Worm (Caenorhabditis elegans) whole organism, L4 larva: ENCODE results near the gene nyn-3.
A peak's percentile ranks its signal among the peaks of the same experiment; 100 is the strongest.

Source experiments
- Y5F2A.4 ChIP-seq: fragments of 200-800 bp; sonication (Bioruptor generic); optimal IDR thresholded peaks from 2 replicates; lab custom pipeline; 2018; ENCODE audit warnings: mild to moderate bottlenecking, missing genetic modification characterization, missing compliant biosample characterization
- ZK337.2 ChIP-seq: fragments of 200-800 bp; sonication (Bioruptor generic); IDR thresholded peaks from 2 replicates; pipeline ENCODE4 v1.3.6; 2022; ENCODE audit warnings: missing genetic modification reagents, missing genetic modification characterization, missing compliant biosample characterization
- ZK546.5 ChIP-seq, 2 experiments: sonication (generic microtip); optimal IDR thresholded peaks; 2 replicates each; lab custom pipeline; 2017; ENCODE audit warnings: missing biosample characterization in 2 of 2, missing genetic modification characterization in 2 of 2
- aha-1 ChIP-seq: fragments of 150-350 bp; peaks from one replicate; lab custom pipeline; 2014; ENCODE audit warnings: missing biosample characterization, missing genetic modification characterization
- aly-2 ChIP-seq: sonication (generic microtip); optimal IDR thresholded peaks from 2 replicates; lab custom pipeline; 2018; ENCODE audit warnings: missing biosample characterization, missing genetic modification characterization
- ceh-20 ChIP-seq: fragments of 200-800 bp; sonication (Bioruptor generic); IDR thresholded peaks from 2 replicates; pipeline ENCODE4 v1.3.6; 2022; ENCODE audit warnings: missing genetic modification reagents, missing genetic modification characterization, missing compliant biosample characterization
- ceh-62 ChIP-seq: sonication (generic microtip); optimal IDR thresholded peaks from 2 replicates; lab custom pipeline; 2017; ENCODE audit warnings: missing biosample characterization, missing genetic modification characterization
- cey-2 ChIP-seq: sonication (generic microtip); optimal IDR thresholded peaks from 3 replicates; lab custom pipeline; 2017; ENCODE audit warnings: missing genetic modification characterization, mild to moderate bottlenecking, missing compliant biosample characterization, antibody characterized with exemption, borderline replicate concordance; ENCODE audit not compliant: insufficient read depth
- daf-16 ChIP-seq, 3 experiments: sonication (generic microtip); optimal IDR thresholded peaks; 2 replicates each; lab custom pipeline; 2016 to 2017; ENCODE audit warnings: missing genetic modification characterization in 3 of 3, missing genetic modification reagents in 3 of 3, mild to moderate bottlenecking in 2 of 3, missing compliant biosample characterization in 2 of 3, missing biosample characterization in 1 of 3, moderate library complexity in 1 of 3
- daf-19 ChIP-seq: fragments of 200-800 bp; sonication (Bioruptor generic); conservative IDR thresholded peaks from 2 replicates; pipeline ENCODE4 v1.3.6; 2022; ENCODE audit warnings: missing genetic modification characterization, missing compliant biosample characterization
- dmd-6 ChIP-seq: fragments of 200-800 bp; sonication (Bioruptor generic); IDR thresholded peaks from 2 replicates; pipeline ENCODE4 v1.3.6; 2022; ENCODE audit warnings: missing genetic modification reagents, missing genetic modification characterization, missing compliant biosample characterization
- dpl-1 ChIP-seq: fragments of 150-350 bp; optimal IDR thresholded peaks from 2 replicates; lab custom pipeline; 2014; ENCODE audit warnings: missing biosample characterization, missing genetic modification reagents, missing genetic modification characterization
- gei-8 ChIP-seq: fragments of 200-800 bp; sonication (Bioruptor generic); optimal IDR thresholded peaks from 2 replicates; lab custom pipeline; 2018; ENCODE audit warnings: mild to moderate bottlenecking, missing genetic modification characterization, missing compliant biosample characterization
- hlh-30 ChIP-seq: sonication (generic microtip); optimal IDR thresholded peaks from 2 replicates; lab custom pipeline; 2017; ENCODE audit warnings: antibody characterized with exemption, mild to moderate bottlenecking, missing genetic modification characterization, missing compliant biosample characterization; ENCODE audit not compliant: insufficient read depth
- lin-1 ChIP-seq: fragments of 200-800 bp; sonication (Bioruptor generic); IDR thresholded peaks from 2 replicates; pipeline ENCODE4 v1.3.6; 2022; ENCODE audit warnings: missing genetic modification reagents, missing genetic modification characterization, missing compliant biosample characterization
- mdl-1 ChIP-seq, 2 experiments: fragments of 150-350 bp in 1 of 2; sonication (generic microtip) in 1 of 2; optimal IDR thresholded peaks; 2 replicates each; lab custom pipeline; 2014 to 2017; ENCODE audit warnings: missing biosample characterization in 2 of 2, missing genetic modification characterization in 2 of 2
- mxl-2 ChIP-seq: fragments of 200-800 bp; sonication (Bioruptor generic); conservative IDR thresholded peaks from 2 replicates; pipeline ENCODE4 v1.3.6; 2022; ENCODE audit warnings: missing genetic modification reagents, missing genetic modification characterization, missing compliant biosample characterization
- nhr-11 ChIP-seq: fragments of 150-350 bp; optimal IDR thresholded peaks from 2 replicates; lab custom pipeline; 2014; ENCODE audit warnings: missing biosample characterization, missing genetic modification characterization
- nhr-28 ChIP-seq: fragments of 150-350 bp; optimal IDR thresholded peaks from 2 replicates; lab custom pipeline; 2014; ENCODE audit warnings: missing biosample characterization, missing genetic modification characterization
- nhr-6 ChIP-seq: fragments of 150-350 bp; optimal IDR thresholded peaks from 2 replicates; lab custom pipeline; 2014; ENCODE audit warnings: missing biosample characterization, missing genetic modification characterization
- nhr-76 ChIP-seq: fragments of 150-350 bp; optimal IDR thresholded peaks from 2 replicates; lab custom pipeline; 2014; ENCODE audit warnings: missing biosample characterization, missing genetic modification characterization
- pqm-1 ChIP-seq: sonication (generic microtip); optimal IDR thresholded peaks from 2 replicates; lab custom pipeline; 2017; ENCODE audit warnings: missing biosample characterization, missing genetic modification characterization
- saeg-2 ChIP-seq: fragments of 200-800 bp; sonication (Bioruptor generic); IDR thresholded peaks from 2 replicates; pipeline ENCODE4 v1.3.6; 2022; ENCODE audit warnings: missing genetic modification reagents, missing genetic modification characterization, missing compliant biosample characterization
- skn-1 ChIP-seq: fragments of 150-350 bp; optimal IDR thresholded peaks from 2 replicates; lab custom pipeline; 2014; ENCODE audit warnings: missing biosample characterization, missing genetic modification characterization
- spr-3 ChIP-seq: fragments of 200-800 bp; sonication (Bioruptor generic); optimal IDR thresholded peaks from 2 replicates; lab custom pipeline; 2018; ENCODE audit warnings: mild to moderate bottlenecking, missing genetic modification characterization, missing compliant biosample characterization
- tag-97 ChIP-seq: fragments of 200-800 bp; sonication (Bioruptor generic); IDR thresholded peaks from 2 replicates; pipeline ENCODE4 v1.3.6; 2022; ENCODE audit warnings: missing genetic modification characterization, missing compliant biosample characterization
- unc-39 ChIP-seq: sonication (generic microtip); optimal IDR thresholded peaks from 2 replicates; lab custom pipeline; 2017; ENCODE audit warnings: missing biosample characterization, missing genetic modification characterization
- unc-62 ChIP-seq, 3 experiments: fragments of 150-350 bp in 1 of 3; sonication (generic microtip); optimal IDR thresholded peaks in 2 of 3; peaks in 1 of 3; 1 replicate in 1 of 3; 2 replicates in 2 of 3; lab custom pipeline; 2014 to 2017; ENCODE audit warnings: missing biosample characterization in 3 of 3, missing genetic modification characterization in 3 of 3, missing genetic modification reagents in 3 of 3, missing genotype in 1 of 3
- zip-11 ChIP-seq: fragments of 200-800 bp; sonication (Bioruptor generic); IDR thresholded peaks from 2 replicates; pipeline ENCODE4 v1.3.6; 2022; ENCODE audit warnings: missing genetic modification characterization, missing compliant biosample characterization
- ztf-7 ChIP-seq: fragments of 150-350 bp; optimal IDR thresholded peaks from 2 replicates; lab custom pipeline; 2014; ENCODE audit warnings: missing biosample characterization, missing genetic modification characterization

Gene nyn-3

DNA sequence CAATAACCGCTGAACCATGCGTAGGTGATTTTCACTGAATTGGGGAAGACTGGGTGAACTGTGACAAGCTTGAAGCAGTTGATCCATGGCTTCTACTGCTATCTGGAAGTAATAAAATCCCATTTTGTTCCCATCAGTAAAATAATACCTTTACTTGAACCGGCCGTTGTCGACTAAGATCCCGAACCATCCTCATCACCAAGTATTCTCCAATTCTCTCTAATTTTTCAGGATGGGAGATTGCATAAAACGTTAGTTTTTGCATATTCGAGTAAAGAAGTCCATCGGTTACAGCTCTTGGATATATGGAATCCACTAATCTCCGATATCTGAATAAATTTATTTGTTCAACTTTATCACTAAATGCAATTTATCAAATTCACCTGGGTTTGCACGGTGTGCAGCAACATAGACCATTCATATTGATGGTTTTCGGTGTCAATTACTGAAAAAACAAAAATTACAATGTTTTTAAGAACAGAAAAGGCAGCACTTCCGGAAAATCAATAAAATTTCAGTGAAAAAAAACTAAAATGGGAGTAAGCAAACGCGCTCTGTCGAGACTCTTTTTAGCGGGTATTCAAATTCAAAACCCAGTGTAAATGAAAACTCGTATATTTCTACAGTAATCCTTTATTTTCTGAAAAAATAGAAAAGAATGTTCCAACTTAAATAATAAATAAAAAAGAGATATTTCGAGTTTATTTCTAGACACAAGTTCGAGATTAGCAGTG, 28.4 kb upstream of the nyn-3 start, which contains the start of gene efr-3 (continued):
- TF ChIP-seq daf-16 (GFP tag; optimal IDR thresholded peaks at IDR 0.05; lab: Kevin White, UChicago) (no peak), daf-16 (tag; optimal IDR thresholded peaks at IDR 0.05; lab: Kevin White, UChicago) (no peak), lin-1 (GFP tag; lab: Robert Waterston, UW) (no peak), ztf-7 (no peak), nhr-76 (no peak), daf-19 (GFP tag; lab: Robert Waterston, UW) (no peak), mdl-1 (tag; optimal IDR thresholded peaks at IDR 0.05; lab: Kevin White, UChicago) (no peak), unc-39 (tag; lab: Kevin White, UChicago) (no peak)

DNA sequence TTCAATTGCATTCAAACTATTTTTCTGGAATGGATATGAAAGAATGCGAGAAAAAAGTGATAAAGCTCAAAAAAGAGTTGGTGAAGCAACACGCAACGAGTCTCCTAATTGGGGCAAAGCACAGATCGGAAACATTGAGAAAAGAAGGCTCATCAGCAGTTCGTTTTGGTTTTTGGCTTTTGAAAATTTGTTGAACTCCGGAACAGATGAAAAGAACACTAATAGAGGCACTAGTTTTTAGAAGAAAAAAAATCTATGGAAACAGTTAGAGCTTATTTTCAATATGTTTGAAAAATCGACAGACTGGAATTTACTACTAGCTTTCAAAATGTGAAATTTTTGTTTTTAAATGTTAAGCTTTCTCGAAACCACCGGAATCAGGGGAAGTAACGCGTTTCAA, 19.5 kb upstream of the nyn-3 start:
- TF ChIP-seq aha-1 (tag; lab: Kevin White, UChicago) (peak; percentile 70), saeg-2 (GFP tag; lab: Robert Waterston, UW) (no peak)

DNA sequence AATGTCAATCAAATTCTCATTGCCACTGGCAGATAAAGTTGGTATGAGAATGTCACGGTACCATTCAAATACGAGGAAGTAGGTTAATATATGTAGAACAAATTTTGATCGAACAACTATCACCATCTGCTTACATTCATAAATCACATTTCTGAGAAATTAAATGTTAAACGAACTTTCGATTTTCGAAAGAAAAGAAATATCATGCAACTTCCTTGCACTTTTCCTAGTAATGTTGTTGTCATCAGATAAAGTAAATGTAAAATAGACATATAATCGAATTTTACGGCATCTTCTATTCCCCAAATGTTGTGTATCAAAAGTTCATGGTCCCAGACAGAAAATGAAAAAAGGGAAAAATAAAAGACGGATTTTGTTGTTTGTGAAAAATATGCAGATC, 19.0 kb upstream of the nyn-3 start:
- no peak for TF ChIP-seq hlh-30
- TF ChIP-seq unc-62 (GFP tag; optimal IDR thresholded peaks at IDR 0.05 in 1 of 2; lab: Kevin White, UChicago): peak in 1 of 2 experiments; percentile 44
- no peak for TF ChIP-seq unc-62 (tag; optimal IDR thresholded peaks at IDR 0.05; lab: Kevin White, UChicago)

DNA sequence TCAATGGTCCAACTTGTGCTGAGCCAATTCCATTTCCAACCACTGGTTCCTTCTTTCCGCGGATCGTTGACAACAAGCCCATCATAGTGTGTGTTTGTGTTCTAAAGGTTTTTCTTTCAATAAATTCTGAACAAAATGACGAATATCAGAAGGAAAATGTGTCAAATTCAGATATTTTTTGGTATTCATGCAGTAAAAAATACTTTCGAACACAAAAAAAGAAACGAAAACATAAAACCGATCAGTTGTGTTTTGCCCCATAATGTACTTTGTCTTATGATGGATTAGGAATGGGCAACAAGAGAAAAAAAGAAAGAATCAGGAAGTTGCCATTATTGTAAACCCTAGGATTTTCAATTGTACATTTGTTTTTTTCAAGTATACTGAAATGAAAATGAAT, 16.8 kb upstream of the nyn-3 start, which contains the start of gene glb-10:
glb-10 (minus strand) TSS at position 101 of the 400 bp plus-strand sequence.
- TF ChIP-seq ZK546.5 (tag; optimal IDR thresholded peaks at IDR 0.05; lab: Kevin White, UChicago) (no peak), dpl-1 (GFP tag; lab: Kevin White, UChicago) (no peak), aha-1 (tag; lab: Kevin White, UChicago) (peak; percentile 80), aly-2 (no peak), ceh-62 (tag; lab: Kevin White, UChicago) (no peak)

DNA sequence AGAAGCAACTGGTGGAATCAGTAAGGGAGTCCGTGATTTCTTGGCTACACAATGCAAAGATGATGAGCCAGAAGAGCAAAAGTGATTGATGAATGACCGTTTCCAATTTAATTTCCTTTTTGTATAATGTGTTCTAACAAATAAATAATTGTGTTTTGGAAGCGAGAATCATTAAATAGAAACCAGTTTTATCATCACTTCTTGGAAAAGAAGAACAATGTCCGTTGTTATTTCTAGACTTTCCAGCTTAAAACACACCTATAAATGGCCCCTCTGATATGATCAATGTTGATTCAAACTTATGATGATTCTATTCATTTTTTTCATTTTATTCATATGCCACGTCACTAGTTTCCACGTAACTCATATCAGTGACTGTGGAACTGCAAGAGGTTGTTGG, 13.7 kb upstream of the nyn-3 start, which contains the start of gene C29F5.8:
C29F5.8 (plus strand) TSS at position 301 of the 400 bp plus-strand sequence.
- no peak for TF ChIP-seq Y5F2A.4 (GFP tag; lab: Kevin White, UChicago)
- TF ChIP-seq mxl-2 (GFP tag; lab: Robert Waterston, UW): no peak
- no peak for TF ChIP-seq tag-97 (GFP tag; lab: Robert Waterston, UW)
- TF ChIP-seq cey-2 (tag; lab: Kevin White, UChicago): no peak
- TF ChIP-seq dmd-6 (GFP tag; lab: Robert Waterston, UW): no peak
- TF ChIP-seq pqm-1 (tag; lab: Kevin White, UChicago): no peak
- no peak for TF ChIP-seq ceh-20 (GFP tag; lab: Robert Waterston, UW)
- TF ChIP-seq skn-1 (tag; lab: Kevin White, UChicago): no peak

DNA sequence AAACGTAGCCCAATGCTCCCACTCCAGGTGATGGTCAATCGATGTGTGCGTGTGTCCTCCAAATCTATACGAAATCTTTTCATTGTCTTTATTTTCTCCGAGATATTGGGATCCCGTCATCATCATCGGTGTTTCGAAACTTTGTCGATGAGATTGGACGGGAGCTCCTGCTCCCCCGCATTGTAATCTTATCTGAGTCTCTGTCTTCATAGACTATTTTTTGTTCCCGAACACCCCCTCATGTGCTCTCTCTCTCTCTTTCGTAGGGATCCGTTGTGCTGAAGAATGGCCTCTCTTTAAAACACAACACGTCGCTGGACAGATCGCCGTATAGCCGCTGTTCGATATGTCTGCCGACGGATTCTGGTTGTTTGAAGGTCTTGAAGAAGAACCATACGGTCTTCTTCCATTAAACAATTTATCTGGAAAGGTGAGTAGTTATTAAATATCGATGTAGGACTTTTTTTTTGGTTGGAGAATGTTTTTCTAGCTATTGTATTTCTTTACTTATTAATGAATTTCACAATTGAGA, 10.8 kb upstream of the nyn-3 start, which contains the start of gene C29F5.1:
C29F5.1 (plus strand) TSS at position 317 of the 532 bp plus-strand sequence.
- TF ChIP-seq nhr-11 (tag; lab: Kevin White, UChicago) (peak; percentile 36), zip-11 (GFP tag; lab: Robert Waterston, UW) (no peak), daf-16 (GFP tag; optimal IDR thresholded peaks at IDR 0.05; lab: Kevin White, UChicago) (peak in 1 of 2 experiments; percentile 18), daf-16 (tag; optimal IDR thresholded peaks at IDR 0.05; lab: Kevin White, UChicago) (no peak), nhr-6 (tag; lab: Kevin White, UChicago) (no peak), ZK337.2 (GFP tag; lab: Robert Waterston, UW) (0 out of 2 replicates have a peak, but pooled peaks have one; percentile 41), spr-3 (GFP tag; lab: Kevin White, UChicago) (no peak), nhr-28 (peak; percentile 4), cey-2 (tag; lab: Kevin White, UChicago) (no peak), gei-8 (GFP tag; lab: Kevin White, UChicago) (no peak)
- TF ChIP-seq, all 104 proteins: peak for 4
